Worm (Caenorhabditis elegans): Measurements from ENCODE around the gene mdt-15.

mdt-15 gene

DNA sequence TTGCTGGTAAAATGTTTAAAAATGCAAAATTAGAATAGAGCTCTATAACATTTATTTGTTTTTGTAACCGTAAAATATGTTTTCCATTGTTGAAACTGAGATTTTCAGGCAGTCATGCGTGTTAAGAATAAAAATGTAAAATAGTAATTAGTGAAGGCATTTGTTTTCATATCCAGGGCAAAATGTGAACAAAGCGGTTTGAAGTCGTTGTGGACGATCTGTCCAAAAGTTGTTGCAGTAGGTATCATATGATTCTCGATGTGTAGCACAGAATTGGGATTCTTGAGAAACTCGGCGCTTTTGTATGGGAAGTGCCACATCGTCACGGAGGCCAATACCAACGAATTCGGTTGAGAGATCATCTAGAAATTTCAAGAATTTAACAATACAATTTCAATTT is 48.7 kb upstream of the mdt-15 start (continued):
- TF ChIP-seq ccch-3 (GFP tag; optimal IDR thresholded peaks at IDR 0.05), result no peak
- TF ChIP-seq lag-1 (GFP tag; IDR thresholded peaks at IDR 0.05), result no peak
- no peak for TF ChIP-seq sea-2 (GFP tag; IDR thresholded peaks at IDR 0.05)
- TF ChIP-seq ztf-18 (tag; optimal IDR thresholded peaks at IDR 0.05), result no peak
- peak; percentile 30 for TF ChIP-seq hrde-1 (tag; optimal IDR thresholded peaks at IDR 0.05; ENCODE audit: borderline replicate concordance)
- no peak for TF ChIP-seq dpl-1 (GFP tag; optimal IDR thresholded peaks at IDR 0.05)
- no peak for TF ChIP-seq F49E8.2 (tag; optimal IDR thresholded peaks at IDR 0.05; ENCODE audit: insufficient read depth)
- TF ChIP-seq sptf-2 (GFP tag; optimal IDR thresholded peaks at IDR 0.05), result no peak
- peak; percentile 39 for TF ChIP-seq athp-1 (tag; optimal IDR thresholded peaks at IDR 0.05)
- TF ChIP-seq ztf-3 (GFP tag; optimal IDR thresholded peaks at IDR 0.05), result no peak
- TF ChIP-seq lsl-1 (GFP tag; optimal IDR thresholded peaks at IDR 0.05), result no peak
- TF ChIP-seq C06A6.2 (GFP tag; conservative IDR thresholded peaks at IDR 0.05), result no peak
- no peak for TF ChIP-seq Y95B8A.8 (GFP tag; IDR thresholded peaks at IDR 0.05)
- 0 out of 2 replicates have a peak, but pooled peaks have one; percentile 55 for TF ChIP-seq madf-3 (GFP tag; IDR thresholded peaks at IDR 0.05)
- TF ChIP-seq ekl-4 (GFP tag; IDR thresholded peaks at IDR 0.05), result 0 out of 2 replicates have a peak, but pooled peaks have one; percentile 28
- TF ChIP-seq ets-4 (GFP tag; optimal IDR thresholded peaks at IDR 0.05), result no peak
- TF ChIP-seq unc-130 (GFP tag; optimal IDR thresholded peaks at IDR 0.05), result no peak
- TF ChIP-seq mel-28 (tag; optimal IDR thresholded peaks at IDR 0.05; ENCODE audit: borderline replicate concordance), result no peak
- peak; percentile 25 for TF ChIP-seq him-1 (tag; optimal IDR thresholded peaks at IDR 0.05)
- no peak for TF ChIP-seq hmg-1.2 (GFP tag; IDR thresholded peaks at IDR 0.05)
- no peak for TF ChIP-seq nfya-2 (GFP tag; IDR thresholded peaks at IDR 0.05)
- no peak for TF ChIP-seq F57A8.1 (GFP tag; optimal IDR thresholded peaks at IDR 0.05)
- TF ChIP-seq hsf-1 (GFP tag; IDR thresholded peaks at IDR 0.05), result 0 out of 2 replicates have a peak, but pooled peaks have one; percentile 50
- TF ChIP-seq F22D6.2 (tag; optimal IDR thresholded peaks at IDR 0.05), result no peak
- no peak for TF ChIP-seq aptf-2 (GFP tag; conservative IDR thresholded peaks at IDR 0.05)

DNA sequence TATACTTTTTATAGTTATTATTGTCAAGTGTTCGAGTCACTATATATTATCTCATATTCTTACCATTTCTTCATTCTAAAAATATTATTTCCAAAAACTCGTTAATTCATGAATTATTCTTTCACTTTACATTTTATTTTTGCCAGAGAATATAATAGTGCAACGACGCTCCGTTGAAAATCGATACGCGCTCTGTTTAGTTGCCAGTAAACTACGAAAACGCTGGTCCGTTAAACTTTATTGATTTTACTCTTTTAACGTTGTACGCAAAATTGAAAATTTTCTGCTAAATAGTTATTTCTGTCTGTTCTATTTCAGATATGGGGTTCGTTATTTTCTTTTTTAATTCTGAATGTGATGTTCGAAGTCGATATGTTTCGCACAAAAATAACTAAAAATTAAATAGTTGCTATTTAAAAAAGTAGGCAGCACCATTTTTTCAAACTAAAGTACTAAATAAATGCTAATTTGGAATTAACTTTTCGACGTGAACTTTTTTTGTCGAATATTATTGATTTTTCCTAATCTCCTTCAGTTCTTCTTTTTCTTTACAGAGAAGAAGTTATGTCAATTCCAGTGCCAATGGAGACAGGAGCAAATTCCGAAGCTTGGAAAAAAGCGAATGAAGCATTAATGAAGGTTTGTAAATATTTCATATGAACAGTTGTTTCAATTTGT is 45.9 kb upstream of the mdt-15 start, which contains the start of gene hpo-10:
hpo-10 (plus strand) TSS at position 199 of the 678 bp plus-strand sequence.
- 0 out of 2 replicates have a peak, but pooled peaks have one; percentile 38 for TF ChIP-seq hsf-1 (GFP tag; IDR thresholded peaks at IDR 0.05)
- no peak for TF ChIP-seq ceh-91 (GFP tag; IDR thresholded peaks at IDR 0.05)
- TF ChIP-seq mcd-1 (GFP tag; IDR thresholded peaks at IDR 0.05), result peak; percentile 21; the same call in 1 of the 2 replicates
- TF ChIP-seq dpff-1 (tag; optimal IDR thresholded peaks at IDR 0.05), result peak; percentile 31
- no peak for TF ChIP-seq nhr-120 (GFP tag; IDR thresholded peaks at IDR 0.05)
- peak; percentile 3 for TF ChIP-seq lin-40 (tag; optimal IDR thresholded peaks at IDR 0.05)
- no peak for TF ChIP-seq tbx-9 (tag; optimal IDR thresholded peaks at IDR 0.05; ENCODE audit: borderline replicate concordance)
- TF ChIP-seq let-607 (tag; optimal IDR thresholded peaks at IDR 0.05), result peak in 1 of 2 experiments; percentile 5
- TF ChIP-seq lin-35 (GFP tag; optimal IDR thresholded peaks at IDR 0.05), result peak in 1 of 3 experiments; percentile 15
- TF ChIP-seq akir-1 (GFP tag; optimal IDR thresholded peaks at IDR 0.05), result no peak
- peak; percentile 36; the same call in 1 of the 2 replicates for TF ChIP-seq madf-6 (GFP tag; IDR thresholded peaks at IDR 0.05)
- no peak for TF ChIP-seq F52B5.7 (tag; optimal IDR thresholded peaks at IDR 0.05)
- no peak for TF ChIP-seq gei-17 (GFP tag; optimal IDR thresholded peaks at IDR 0.05)
- TF ChIP-seq attf-3 (GFP tag; conservative IDR thresholded peaks at IDR 0.05), result peak; percentile 83
- no peak for TF ChIP-seq ceh-27 (GFP tag; optimal IDR thresholded peaks at IDR 0.05)
- no peak for TF ChIP-seq egrh-3 (GFP tag; IDR thresholded peaks at IDR 0.05)
- no peak for TF ChIP-seq mes-4 (tag; optimal IDR thresholded peaks at IDR 0.05)
- no peak for TF ChIP-seq Y56A3A.18 (GFP tag; IDR thresholded peaks at IDR 0.05)
- no peak for TF ChIP-seq nhr-27 (tag; optimal IDR thresholded peaks at IDR 0.05)

Measured in whole organism, young adult.